Fruit fly (Drosophila melanogaster) S2 (cell line): Measurements from ENCODE around the gene Cox10.

ENCODE experiments used
- CG8478 ChIP-seq: fragments of >200 bp; optimal IDR thresholded peaks from 2 replicates; lab custom pipeline; 2018
- CTCF ChIP-seq, 2 experiments: fragments of >200 bp; optimal IDR thresholded peaks; 2 replicates each; lab custom pipeline; 2018

Gene Cox10

DNA sequence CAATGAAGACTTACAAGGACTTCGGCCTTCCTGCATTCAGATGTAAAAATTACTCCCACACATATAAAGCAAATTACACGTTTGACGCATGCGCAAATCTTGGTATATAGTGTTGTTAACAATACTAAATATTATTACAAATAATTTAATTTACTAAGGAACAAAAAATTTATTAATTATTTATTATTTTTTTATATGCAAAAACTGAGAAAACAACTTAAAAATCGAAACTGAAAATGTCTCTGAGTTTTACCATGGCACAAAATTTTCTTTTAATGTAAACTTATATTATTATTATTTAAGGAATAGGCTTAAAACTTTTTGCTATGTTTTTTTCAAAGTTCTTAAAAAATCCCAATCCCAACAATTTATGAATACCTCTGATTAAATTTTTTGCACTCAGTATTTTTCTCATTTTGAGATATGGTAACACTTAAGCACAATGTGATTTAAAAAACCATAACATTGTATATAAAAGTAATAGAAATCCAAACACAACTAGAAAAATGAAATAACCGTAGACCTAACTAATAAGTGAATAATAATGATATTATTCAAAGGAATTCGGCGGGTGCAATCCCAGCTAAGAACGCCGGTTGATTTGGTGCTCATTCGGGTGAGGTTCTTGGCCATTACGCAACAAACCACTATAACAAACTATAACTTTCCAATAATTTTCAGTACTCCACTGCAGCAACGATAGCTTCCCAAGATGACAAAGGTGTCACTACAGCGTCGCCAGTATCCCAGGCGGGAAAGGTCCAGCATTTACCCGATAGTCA is at the start of gene Cox10, which contains the start of gene Schip1:
Gene Cox10, plus strand, starts transcription at position 406 of the 782 bp plus-strand sequence.
Gene Schip1, minus strand, starts transcription at position 51 of the 782 bp plus-strand sequence.
- no peak for TF ChIP-seq CTCF (optimal IDR thresholded peaks at IDR 0.05; lab: Kevin White, UChicago)

DNA sequence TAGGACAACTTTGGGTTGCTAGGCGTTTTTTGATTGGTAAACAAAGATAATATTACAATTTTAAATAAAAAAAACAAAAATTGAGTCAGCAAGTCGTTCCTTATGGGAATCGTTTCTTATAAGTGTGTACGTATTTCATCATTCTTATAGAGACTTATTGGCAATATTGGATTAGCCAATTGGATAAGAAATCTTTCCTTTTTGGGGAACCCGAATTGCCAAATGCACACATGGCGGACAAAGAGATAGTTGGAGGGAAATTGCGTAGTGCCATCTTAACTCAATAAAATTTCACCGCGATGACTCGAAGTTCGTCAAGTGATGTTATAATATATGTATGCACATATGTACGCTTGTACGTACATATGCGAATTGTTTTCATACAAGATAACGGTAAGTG is 40.0 kb upstream of the Cox10 start:
- TF ChIP-seq CG8478: no peak
- TF ChIP-seq CTCF (optimal IDR thresholded peaks at IDR 0.05; lab: Kevin White, UChicago): no peak

DNA sequence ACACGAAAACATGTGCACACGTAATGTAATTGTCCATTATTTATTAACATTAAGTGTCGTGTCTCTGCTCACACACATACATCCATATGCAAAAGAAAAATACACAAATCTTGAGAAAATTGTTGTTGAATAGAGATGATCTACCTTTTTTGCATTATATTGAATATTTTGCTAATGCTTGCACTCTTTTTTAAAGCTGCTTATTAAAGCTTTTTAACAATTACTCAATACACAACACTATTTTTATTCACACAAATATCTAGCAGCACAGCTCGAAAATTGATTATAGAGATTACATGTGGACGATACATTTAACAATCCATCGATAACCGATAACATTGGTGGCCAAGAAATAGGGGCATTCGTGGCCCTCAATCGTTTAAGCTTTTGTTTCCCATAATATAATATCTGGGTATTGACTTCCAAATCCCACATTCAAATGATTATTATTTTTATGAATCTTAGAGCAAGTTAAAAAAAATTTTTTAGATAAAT is 39.2 kb upstream of the Cox10 start, which contains the start of gene Ufd4:
Gene Ufd4, minus strand, starts transcription at position 300 of the 495 bp plus-strand sequence.
- no peak for TF ChIP-seq CTCF (optimal IDR thresholded peaks at IDR 0.05; lab: Kevin White, UChicago)
- no peak for TF ChIP-seq CG8478

DNA sequence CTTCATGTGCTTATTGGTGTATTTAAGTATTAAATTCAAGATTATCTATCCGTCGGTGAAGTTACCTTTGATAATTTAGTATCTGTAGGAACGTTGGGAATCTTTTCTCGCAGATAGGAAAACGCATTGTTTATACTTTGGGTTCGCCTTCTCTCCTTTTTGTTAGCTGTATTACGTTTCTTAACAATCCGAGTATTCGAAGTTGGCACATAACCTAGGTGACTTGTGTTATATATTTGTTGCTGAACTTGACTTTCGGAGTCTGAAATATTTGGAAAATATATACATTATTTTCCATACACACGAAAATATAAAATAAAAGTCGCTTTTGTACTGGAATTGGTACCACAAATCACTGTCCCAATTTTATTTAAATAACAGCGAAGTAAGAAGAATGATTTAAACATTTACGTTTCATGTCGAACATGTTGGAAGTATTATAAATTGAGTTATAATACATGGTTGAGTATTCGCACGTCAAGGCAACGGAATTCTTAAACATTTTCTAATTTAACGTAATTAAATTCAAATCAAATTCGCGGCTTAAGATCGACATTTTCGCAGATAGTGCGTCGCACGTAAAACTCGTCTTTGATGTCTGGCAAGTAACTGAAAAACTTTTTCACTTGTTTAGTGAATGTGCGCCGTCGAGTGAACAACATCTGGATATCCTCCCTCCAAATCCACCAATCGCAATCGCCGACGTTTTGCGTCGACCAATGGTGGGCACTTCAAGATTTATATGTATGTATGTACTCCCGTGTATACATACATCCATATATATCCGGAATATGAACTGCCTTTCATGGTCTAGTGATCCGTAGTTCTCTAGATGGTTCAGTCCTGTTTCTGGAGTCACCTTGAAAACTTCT is 36.2 kb upstream of the Cox10 start, which contains the start of gene Hand:
Gene Hand, minus strand, starts transcription at position 588 of the 872 bp plus-strand sequence.
- TF ChIP-seq CTCF (optimal IDR thresholded peaks at IDR 0.05; lab: Kevin White, UChicago) (no peak), CG8478 (no peak)

DNA sequence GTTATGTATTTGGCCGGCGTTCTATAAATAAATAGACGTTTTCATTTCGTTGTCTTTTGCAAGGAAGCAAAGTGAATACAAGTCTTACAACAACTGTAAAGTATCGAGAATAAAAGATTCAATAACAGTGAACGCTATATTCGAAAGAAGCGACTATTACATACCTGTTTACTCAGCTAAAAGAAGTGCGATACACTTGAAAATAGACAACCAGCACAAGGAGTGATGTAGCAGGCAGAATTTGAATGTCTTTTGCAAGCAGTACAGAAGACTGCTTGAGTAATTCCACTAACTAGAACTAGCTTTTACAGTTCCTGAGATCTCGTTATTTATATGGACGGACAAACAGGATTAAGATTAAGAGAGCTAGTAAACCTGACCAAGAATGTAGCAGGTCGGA is 33.0 kb upstream of the Cox10 start:
- no peak for TF ChIP-seq CG8478
- TF ChIP-seq CTCF (optimal IDR thresholded peaks at IDR 0.05; lab: Kevin White, UChicago): peak; percentile 19 to 40

DNA sequence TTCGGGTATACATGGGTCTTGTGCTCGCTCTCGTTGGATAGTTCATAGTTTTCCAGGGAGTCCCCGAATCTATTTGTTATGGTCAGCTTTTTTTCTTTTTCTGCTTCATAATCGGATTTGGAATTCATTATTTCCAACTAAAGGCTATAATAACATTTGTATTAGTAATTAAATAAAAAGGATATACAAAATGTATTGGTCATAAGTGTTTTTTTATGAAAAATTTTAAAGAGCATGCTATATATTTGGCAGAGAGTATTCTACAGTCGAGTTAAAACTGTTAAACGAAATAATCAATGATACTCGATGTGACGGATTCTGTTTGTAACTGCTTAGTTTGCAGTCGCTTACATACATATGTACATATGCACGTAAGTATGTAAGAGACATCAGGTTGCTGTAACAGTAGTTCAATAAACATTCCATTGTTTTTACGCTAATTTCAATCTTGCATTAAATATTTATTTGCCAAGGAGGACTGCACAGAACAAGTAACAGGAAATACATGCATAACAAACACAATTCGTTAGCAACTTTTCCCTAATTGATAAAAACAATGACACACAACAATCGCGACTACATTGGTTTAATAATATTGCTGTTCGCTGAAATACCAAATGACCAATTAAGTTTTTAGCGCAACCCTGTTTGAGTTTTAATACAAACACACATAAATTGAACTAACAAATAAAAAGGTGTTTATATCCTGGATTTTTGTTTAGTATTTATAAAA is 32.0 kb upstream of the Cox10 start:
- no peak for TF ChIP-seq CG8478
- no peak for TF ChIP-seq CTCF (optimal IDR thresholded peaks at IDR 0.05; lab: Kevin White, UChicago)

DNA sequence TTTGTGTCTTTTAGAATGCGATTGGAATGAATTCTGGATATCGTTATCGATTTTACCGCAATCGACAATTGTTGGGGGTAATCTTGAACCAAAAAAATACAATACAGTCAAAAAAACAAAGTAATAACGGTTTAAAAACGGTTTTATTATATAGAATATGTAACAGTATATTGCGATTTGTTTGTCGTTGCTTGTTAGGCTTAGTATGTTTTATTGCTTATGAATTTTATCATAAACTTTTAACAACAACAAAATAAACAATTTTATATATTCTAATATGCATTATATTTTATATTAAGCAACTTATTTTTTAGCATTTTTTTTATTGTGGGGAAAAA is 31.5 kb upstream of the Cox10 start, which contains the start of gene CYLD:
Gene CYLD, minus strand, starts transcription at position 38 of the 338 bp plus-strand sequence.
- TF ChIP-seq CG8478 (no peak), CTCF (optimal IDR thresholded peaks at IDR 0.05; lab: Kevin White, UChicago) (no peak)

DNA sequence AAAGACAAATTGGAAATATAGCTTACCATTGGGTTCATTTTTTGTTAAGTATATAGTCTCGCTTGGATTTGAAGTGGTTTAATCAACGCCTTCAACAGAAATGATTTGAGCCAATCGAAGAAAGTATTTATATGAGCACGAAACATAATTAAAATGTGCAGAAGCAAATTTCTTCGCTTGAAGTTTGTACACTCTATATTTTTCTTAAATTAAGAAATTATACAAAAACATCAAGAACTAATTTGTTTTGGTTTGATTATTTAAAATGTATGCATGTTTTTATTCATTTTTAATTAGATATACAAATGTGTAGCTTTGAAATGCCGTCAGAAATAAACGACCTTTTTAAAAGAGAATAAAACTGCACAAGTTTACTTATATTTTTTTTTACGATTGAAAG is 29.4 kb upstream of the Cox10 start, which contains the start of gene CG13138:
Gene CG13138, minus strand, starts transcription at position 101 of the 400 bp plus-strand sequence.
- no peak for TF ChIP-seq CG8478
- TF ChIP-seq CTCF (optimal IDR thresholded peaks at IDR 0.05; lab: Kevin White, UChicago): no peak

DNA sequence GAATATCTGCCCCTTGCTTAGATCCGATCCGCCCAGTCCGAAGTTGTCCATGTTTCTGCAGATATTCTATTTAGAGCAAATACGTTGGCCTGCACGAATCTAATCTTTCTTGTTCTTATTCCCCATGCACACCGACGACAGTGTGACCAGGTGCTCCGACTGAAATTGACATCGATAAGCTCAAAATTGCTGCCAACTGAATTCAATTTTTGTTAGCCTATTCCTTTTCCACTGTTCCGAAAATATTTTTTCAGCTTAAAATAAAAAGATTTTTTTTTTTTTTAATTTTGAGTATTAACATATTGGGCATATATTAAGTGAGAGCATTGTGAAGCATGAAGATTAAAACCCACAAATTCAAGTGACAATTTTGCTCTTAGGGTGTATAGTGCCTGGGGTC is 27.5 kb upstream of the Cox10 start, which contains the start of gene nmd:
Gene nmd, minus strand, starts transcription at position 162 of the 400 bp plus-strand sequence.
- TF ChIP-seq CTCF (optimal IDR thresholded peaks at IDR 0.05; lab: Kevin White, UChicago) (peak in 1 of 2 experiments; percentile 48), CG8478 (no peak)

DNA sequence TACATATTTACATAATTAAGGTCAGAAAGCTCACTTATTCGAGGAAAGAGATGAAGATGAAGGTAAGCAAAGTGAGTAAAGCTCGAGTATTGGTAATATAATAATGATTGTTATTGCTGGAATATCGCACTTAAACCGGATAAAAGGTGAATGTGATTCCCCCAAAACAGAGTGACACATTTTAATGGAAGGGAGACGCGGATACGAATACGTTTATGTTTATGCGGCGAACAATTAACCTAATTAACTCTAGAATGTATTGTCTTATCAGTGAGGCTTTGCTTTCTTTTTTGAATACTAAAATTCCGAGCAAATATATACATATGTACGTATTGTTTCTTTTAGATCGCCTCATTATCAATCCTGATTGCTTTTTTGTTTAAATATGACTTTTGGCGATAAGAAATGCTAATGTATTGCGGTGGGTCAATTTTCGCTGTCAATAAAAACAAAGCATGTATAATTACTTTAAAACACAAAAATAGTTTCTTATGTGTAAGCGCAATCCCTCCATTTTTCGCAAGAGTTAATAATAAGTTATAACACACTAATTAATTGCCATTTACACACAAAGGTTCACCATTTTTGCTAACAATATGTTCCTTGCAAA is 25.6 kb upstream of the Cox10 start:
- no peak for TF ChIP-seq CTCF (optimal IDR thresholded peaks at IDR 0.05; lab: Kevin White, UChicago)
- no peak for TF ChIP-seq CG8478

DNA sequence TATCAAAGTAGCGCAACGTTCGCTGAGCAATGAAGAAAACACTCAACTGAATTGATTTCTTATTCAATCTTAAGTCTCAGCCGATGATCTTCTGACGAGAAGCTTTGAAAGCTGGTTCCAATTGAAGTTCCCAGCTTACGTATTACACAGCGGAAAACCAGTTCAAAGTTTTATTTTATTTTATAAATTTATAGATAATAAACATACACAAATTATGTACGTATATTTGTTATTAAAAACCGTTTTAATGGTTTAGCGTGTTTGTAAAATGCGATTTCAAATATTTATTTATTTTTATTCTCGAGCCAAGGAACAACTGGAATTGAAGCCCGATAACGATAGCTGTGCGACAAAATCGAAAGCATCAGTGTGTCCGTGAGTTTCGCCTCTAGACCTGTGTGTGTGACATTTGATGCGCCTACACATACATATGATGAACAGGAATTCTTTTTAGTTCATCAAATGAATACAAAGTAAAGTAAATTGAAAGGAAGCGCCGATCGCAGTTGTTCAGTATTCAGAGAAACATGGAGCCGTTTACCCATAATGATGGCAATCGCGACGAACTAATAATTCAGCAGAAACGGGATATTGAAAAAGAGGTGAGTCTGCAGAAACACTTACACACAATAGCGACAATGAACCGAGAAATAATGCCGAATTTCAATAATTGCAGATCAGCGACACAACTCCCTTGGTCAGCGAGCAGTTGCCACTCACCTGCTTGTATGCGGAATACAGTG is 24.6 kb upstream of the Cox10 start, which contains the start of the genes CG5390 and CG4968:
Gene CG5390, minus strand, starts transcription at position 77 of the 743 bp plus-strand sequence.
Gene CG4968, plus strand, starts transcription at position 405 of the 743 bp plus-strand sequence.
- TF ChIP-seq CTCF (optimal IDR thresholded peaks at IDR 0.05; lab: Kevin White, UChicago) (no peak), CG8478 (no peak)

DNA sequence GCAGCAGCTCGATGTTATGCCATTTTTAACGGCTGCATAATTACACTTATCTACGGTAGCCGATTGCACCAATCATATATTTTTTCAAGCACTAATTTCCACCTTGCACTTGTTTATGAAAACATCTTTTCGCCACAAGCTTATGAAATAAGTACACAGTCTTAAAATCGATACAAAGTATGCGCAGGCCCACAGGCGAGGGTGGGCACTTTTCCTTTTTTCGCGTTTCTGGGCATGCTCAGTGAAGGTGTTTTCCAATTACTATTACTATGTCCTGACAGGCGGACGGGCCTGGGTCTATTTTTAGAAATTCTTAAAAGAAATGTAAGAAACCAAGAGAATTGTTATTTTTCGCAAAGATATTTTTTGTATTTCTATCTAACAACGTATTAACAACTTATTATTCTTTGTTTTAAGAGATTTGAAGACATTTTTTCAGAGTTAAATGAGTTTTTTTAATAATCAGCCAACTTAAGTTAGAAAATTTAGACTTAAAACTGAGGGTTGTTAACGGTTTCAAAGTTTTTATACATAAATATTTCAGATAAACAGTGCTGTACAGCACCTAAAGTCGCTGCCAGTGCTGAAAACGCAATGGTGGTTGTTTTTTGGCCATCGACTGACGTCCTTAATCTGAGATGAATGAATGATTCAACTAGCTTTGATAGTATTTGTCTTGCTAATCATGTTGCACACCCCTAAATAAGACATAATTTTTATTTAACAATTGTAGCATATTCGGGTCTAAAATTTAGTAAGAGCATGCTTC is 20.5 kb upstream of the Cox10 start, which contains the start of gene Cdk5alpha:
Gene Cdk5alpha, minus strand, starts transcription at position 343 of the 769 bp plus-strand sequence.
- TF ChIP-seq CG8478 (no peak), CTCF (optimal IDR thresholded peaks at IDR 0.05; lab: Kevin White, UChicago) (no peak)

DNA sequence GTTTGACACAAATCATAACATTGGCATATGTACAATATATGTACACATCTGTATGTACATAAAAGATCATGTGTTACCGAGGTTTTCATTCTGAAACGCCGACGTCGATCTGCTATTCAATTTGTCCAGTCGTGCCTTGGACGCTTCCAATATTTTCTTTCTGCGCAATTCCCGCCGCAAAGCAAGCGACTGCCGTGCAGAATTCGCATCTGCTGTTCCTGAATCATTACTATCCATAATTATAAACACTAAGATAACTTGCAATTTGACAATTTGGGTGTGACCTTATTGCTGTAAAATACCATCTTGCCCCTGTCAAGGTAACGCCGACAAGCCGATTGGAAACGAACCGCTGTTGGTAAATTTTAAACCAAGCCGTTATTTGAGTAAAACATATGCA is 19.4 kb upstream of the Cox10 start:
- no peak for TF ChIP-seq CG8478
- TF ChIP-seq CTCF (optimal IDR thresholded peaks at IDR 0.05; lab: Kevin White, UChicago): peak in 1 of 2 experiments; percentile 6
